Worm (Caenorhabditis elegans) whole organism, L3 larva: ENCODE data around the gene ife-2.

ENCODE experiments used
- aly-2 ChIP-seq: fragments of 150-350 bp; optimal IDR thresholded peaks from 2 replicates; lab custom pipeline; 2014; ENCODE audit warnings: missing biosample characterization, missing genetic modification characterization
- ceh-16 ChIP-seq: sonication (generic microtip); optimal IDR thresholded peaks from 2 replicates; lab custom pipeline; 2017; ENCODE audit warnings: missing biosample characterization, missing genetic modification characterization
- elt-3 ChIP-seq, 3 experiments: fragments of 150-350 bp in 1 of 3; sonication (generic microtip) in 2 of 3; optimal IDR thresholded peaks; 2 replicates in 2 of 3; 4 replicates in 1 of 3; lab custom pipeline; 2014 to 2017; ENCODE audit warnings: missing biosample characterization in 3 of 3, missing genetic modification characterization in 3 of 3
- jun-1 ChIP-seq: fragments of 150-350 bp; optimal IDR thresholded peaks from 2 replicates; lab custom pipeline; 2014; ENCODE audit warnings: missing biosample characterization, missing genetic modification reagents, missing genetic modification characterization
- nhr-11 ChIP-seq: fragments of 150-350 bp; optimal IDR thresholded peaks from 2 replicates; lab custom pipeline; 2014; ENCODE audit warnings: missing biosample characterization, missing genetic modification characterization
- pha-4 ChIP-seq: fragments of 150-350 bp; optimal IDR thresholded peaks from 2 replicates; lab custom pipeline; 2014; ENCODE audit warnings: missing biosample characterization, missing genetic modification reagents, missing genetic modification characterization
- snpc-4 ChIP-seq: fragments of 150-350 bp; optimal IDR thresholded peaks from 2 replicates; lab custom pipeline; 2014; ENCODE audit warnings: missing biosample characterization, missing genetic modification characterization

ce11 chrX:334452-334851 lies 48.1 kb downstream of the ife-2 start:
- TF ChIP-seq elt-3 (tag; optimal IDR thresholded peaks at IDR 0.05; lab: Kevin White, UChicago): no peak
- TF ChIP-seq pha-4 (tag; lab: Kevin White, UChicago): no peak
- no peak for TF ChIP-seq ceh-16 (tag; lab: Kevin White, UChicago)
- no peak for TF ChIP-seq nhr-11 (tag; lab: Kevin White, UChicago)
- no peak for TF ChIP-seq jun-1 (tag; lab: Kevin White, UChicago)
- TF ChIP-seq snpc-4: no peak
- TF ChIP-seq aly-2 (tag; lab: Kevin White, UChicago): no peak
